Worm (Caenorhabditis elegans): ENCODE data around the gene C37E2.10.
A peak's percentile ranks its signal among the peaks of the same experiment; 100 is the strongest.
"Not testable (repeated sequence)": the region's sequence is repeated elsewhere in the genome, so short reads cannot be mapped to it uniquely, and the experiment has no call there.

The C37E2.10 gene

ce11 chrX:14207942-14208341, 29.2 kb downstream of the C37E2.10 start, which contains the start of gene ceh-37:
Gene ceh-37, minus strand, starts transcription at chrX:14208000.
- TF ChIP-seq nhr-28 (tag; optimal IDR thresholded peaks at IDR 0.05) (peak; percentile 49), php-3 (GFP tag; IDR thresholded peaks at IDR 0.05) (peak; percentile 97), hlh-30 (tag; optimal IDR thresholded peaks at IDR 0.05; ENCODE audit: insufficient read depth) (peak; percentile 61), Y105C5A.15 (GFP tag; IDR thresholded peaks at IDR 0.05) (no peak), hlh-11 (tag; optimal IDR thresholded peaks at IDR 0.05) (peak; percentile 68), pqm-1 (tag; optimal IDR thresholded peaks at IDR 0.05) (peak; percentile 50), dve-1 (tag; optimal IDR thresholded peaks at IDR 0.05; ENCODE audit: insufficient read depth) (peak; percentile 19), dmd-6 (GFP tag; IDR thresholded peaks at IDR 0.05) (peak; percentile 30; the same call in 1 of the 2 replicates), daf-16 (GFP tag; optimal IDR thresholded peaks at IDR 0.05) (no peak), daf-16 (tag; optimal IDR thresholded peaks at IDR 0.05) (peak; percentile 36), spr-3 (GFP tag; optimal IDR thresholded peaks at IDR 0.05) (no peak), nhr-42 (GFP tag; IDR thresholded peaks at IDR 0.05) (no peak), unc-62 (GFP tag; optimal IDR thresholded peaks at IDR 0.05 in 1 of 2) (peak in 1 of 2 experiments; percentile 92), unc-62 (tag; optimal IDR thresholded peaks at IDR 0.05) (no peak)

- peak; percentile 70; the same call in 1 of the 2 replicates for TF ChIP-seq pha-4 (GFP tag; IDR thresholded peaks at IDR 0.05)
- TF ChIP-seq pha-4, daf-16 (tag; optimal IDR thresholded peaks at IDR 0.05): not testable (repeated sequence)
- TF ChIP-seq daf-16 (GFP tag; optimal IDR thresholded peaks at IDR 0.05) = peak in 1 of 2 experiments; percentile 15
- 0 out of 2 replicates have a peak, but pooled peaks have one; percentile 38 for TF ChIP-seq dmd-8 (GFP tag; IDR thresholded peaks at IDR 0.05)
- TF ChIP-seq dmd-6 (GFP tag; IDR thresholded peaks at IDR 0.05) = peak; percentile 28; the same call in 1 of the 2 replicates
- 0 out of 2 replicates have a peak, but pooled peaks have one; percentile 14 for TF ChIP-seq madf-9 (GFP tag; conservative IDR thresholded peaks at IDR 0.05)
- 0 out of 2 replicates have a peak, but pooled peaks have one; percentile 42 for TF ChIP-seq F26F4.8 (GFP tag; conservative IDR thresholded peaks at IDR 0.05)
Observed at ce11 chrX:14211170-14211569, 32.4 kb downstream of the C37E2.10 start.

ce11 chrX:14213314-14213713, 34.5 kb downstream of the C37E2.10 start:
- TF ChIP-seq zfp-2 (tag; optimal IDR thresholded peaks at IDR 0.05) (no peak), madf-9 (GFP tag; conservative IDR thresholded peaks at IDR 0.05) (no peak), mep-1 (tag; optimal IDR thresholded peaks at IDR 0.05) (no peak), attf-4 (tag; optimal IDR thresholded peaks at IDR 0.05) (no peak), zfp-3 (GFP tag; conservative IDR thresholded peaks at IDR 0.05) (no peak), lin-1 (GFP tag; IDR thresholded peaks at IDR 0.05) (no peak), ZK546.5 (tag; optimal IDR thresholded peaks at IDR 0.05) (no peak), duxl-1 (tag; optimal IDR thresholded peaks at IDR 0.05; ENCODE audit: poor library complexity) (no peak), sdz-12 (GFP tag; optimal IDR thresholded peaks at IDR 0.05) (no peak), mdt-29 (GFP tag; IDR thresholded peaks at IDR 0.05) (no peak), tag-97 (GFP tag; IDR thresholded peaks at IDR 0.05) (no peak), dmd-9 (GFP tag; IDR thresholded peaks at IDR 0.05) (no peak), rbr-2 (tag; optimal IDR thresholded peaks at IDR 0.05) (no peak), lsy-2 (tag; optimal IDR thresholded peaks at IDR 0.05) (no peak), unc-130 (GFP tag; optimal IDR thresholded peaks at IDR 0.05) (no peak), dpl-1 (GFP tag; optimal IDR thresholded peaks at IDR 0.05) (no peak), ceh-82 (tag; optimal IDR thresholded peaks at IDR 0.05) (no peak), T20F7.1 (GFP tag; optimal IDR thresholded peaks at IDR 0.05) (no peak), nhr-10 (tag; optimal IDR thresholded peaks at IDR 0.05) (no peak), F49E8.2 (tag; optimal IDR thresholded peaks at IDR 0.05; ENCODE audit: borderline replicate concordance) (no peak), nhr-28 (tag; optimal IDR thresholded peaks at IDR 0.05) (peak; percentile 85), F26F4.8 (GFP tag; conservative IDR thresholded peaks at IDR 0.05) (no peak), dve-1 (tag; optimal IDR thresholded peaks at IDR 0.05; ENCODE audit: insufficient read depth) (peak; percentile 26), mdl-1 (tag; optimal IDR thresholded peaks at IDR 0.05) (no peak), unc-39 (tag; optimal IDR thresholded peaks at IDR 0.05) (no peak), zip-2 (tag; optimal IDR thresholded peaks at IDR 0.05) (no peak), unc-62 (GFP tag; optimal IDR thresholded peaks at IDR 0.05 in 1 of 2) (peak in 1 of 2 experiments; percentile 47), unc-62 (tag; optimal IDR thresholded peaks at IDR 0.05) (no peak), ceh-62 (tag; optimal IDR thresholded peaks at IDR 0.05) (no peak), ztf-11 (tag; optimal IDR thresholded peaks at IDR 0.05) (no peak), dmd-8 (GFP tag; IDR thresholded peaks at IDR 0.05) (no peak), madf-5 (GFP tag; IDR thresholded peaks at IDR 0.05) (no peak), php-3 (GFP tag; IDR thresholded peaks at IDR 0.05) (peak; percentile 85), Y48G9A.11 (GFP tag; IDR thresholded peaks at IDR 0.05) (no peak), fos-1 (tag; optimal IDR thresholded peaks at IDR 0.05) (no peak), ceh-32 (tag; optimal IDR thresholded peaks at IDR 0.05; ENCODE audit: poor library complexity) (no peak)

All from whole organism, L4 larva.